Fruit fly (Drosophila melanogaster) S2 (cell line): Measurements from ENCODE around the gene CG16820.

Source experiments
- CG8478 ChIP-seq: fragments of >200 bp; optimal IDR thresholded peaks from 2 replicates; lab custom pipeline; 2018
- CTCF ChIP-seq, 2 experiments: fragments of >200 bp; optimal IDR thresholded peaks; 2 replicates each; lab custom pipeline; 2018

DNA sequence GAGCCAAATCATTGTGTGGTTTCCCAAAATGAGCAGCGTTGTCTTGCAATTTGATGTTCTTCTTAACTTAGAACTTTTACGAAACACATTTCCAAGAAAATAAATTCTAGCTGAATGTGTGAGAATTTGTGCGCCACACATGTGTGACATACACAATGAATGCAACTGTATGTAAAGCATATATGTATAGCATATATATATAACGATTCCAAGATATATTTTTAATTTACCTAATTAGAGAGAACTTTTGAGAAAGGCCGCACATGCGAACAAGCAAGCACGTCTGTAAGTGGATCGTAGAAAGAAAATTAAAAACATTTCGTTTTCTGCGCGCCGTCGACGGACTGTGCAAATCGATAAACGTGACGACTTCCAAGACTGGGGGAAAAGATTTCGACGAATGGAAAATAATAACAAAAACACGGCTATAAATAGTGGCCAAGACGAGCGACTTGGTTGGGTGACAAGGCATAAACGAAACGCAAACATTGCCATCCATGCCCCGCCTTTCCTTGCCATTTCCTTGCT lies 46.0 kb downstream of the CG16820 start:
- TF ChIP-seq CG8478 (lab: Kevin White, UChicago) (no peak), CTCF (optimal IDR thresholded peaks at IDR 0.05; lab: Kevin White, UChicago) (no peak)
